Worm (Caenorhabditis elegans): Measurements from ENCODE around the gene Y67D8C.9.

Gene Y67D8C.9

ce11 chrIV:3029882-3030281 lies 56.8 kb downstream of the Y67D8C.9 start:
- TF ChIP-seq nhr-90 (tag; optimal IDR thresholded peaks at IDR 0.05): no peak
- TF ChIP-seq hsf-1 (GFP tag; IDR thresholded peaks at IDR 0.05): no peak
- TF ChIP-seq F57C9.4 (tag; optimal IDR thresholded peaks at IDR 0.05): no peak
- no peak for TF ChIP-seq C17E4.6 (GFP tag; IDR thresholded peaks at IDR 0.05)
- no peak for TF ChIP-seq F57A8.1 (GFP tag; optimal IDR thresholded peaks at IDR 0.05)
- 0 out of 2 replicates have a peak, but pooled peaks have one; percentile 18 for TF ChIP-seq ztf-6 (GFP tag; IDR thresholded peaks at IDR 0.05)
- peak; percentile 53 for TF ChIP-seq zfh-2 (GFP tag; conservative IDR thresholded peaks at IDR 0.05)
- TF ChIP-seq hmg-1.2 (GFP tag; IDR thresholded peaks at IDR 0.05): peak; percentile 33; the same call in 1 of the 2 replicates
- TF ChIP-seq egl-18 (GFP tag; IDR thresholded peaks at IDR 0.05): no peak
- TF ChIP-seq F23B12.7 (tag; optimal IDR thresholded peaks at IDR 0.05; ENCODE audit: insufficient read depth): no peak
- TF ChIP-seq die-1 (tag; optimal IDR thresholded peaks at IDR 0.05): no peak

ce11 chrIV:3028842-3029241 lies 57.9 kb downstream of the Y67D8C.9 start, which contains the start of gene ndnf-1:
TSS of gene ndnf-1 (minus strand) at chrIV:3028942.
- TF ChIP-seq lsl-1 (GFP tag; optimal IDR thresholded peaks at IDR 0.05): no peak
- no peak for TF ChIP-seq Y53F4B.3 (GFP tag; IDR thresholded peaks at IDR 0.05)
- no peak for TF ChIP-seq die-1 (tag; optimal IDR thresholded peaks at IDR 0.05)
- TF ChIP-seq snpc-3.4 (tag; optimal IDR thresholded peaks at IDR 0.05): no peak
- no peak for TF ChIP-seq nfya-2 (GFP tag; IDR thresholded peaks at IDR 0.05)
- TF ChIP-seq cebp-1 (GFP tag; IDR thresholded peaks at IDR 0.05): no peak
- TF ChIP-seq cebp-1 (tag; optimal IDR thresholded peaks at IDR 0.05): no peak
- no peak for TF ChIP-seq hlh-26 (GFP tag; conservative IDR thresholded peaks at IDR 0.05)
- TF ChIP-seq dpl-1 (GFP tag; optimal IDR thresholded peaks at IDR 0.05): no peak
- TF ChIP-seq mxl-1 (tag; optimal IDR thresholded peaks at IDR 0.05): no peak
- no peak for TF ChIP-seq ceh-91 (GFP tag; IDR thresholded peaks at IDR 0.05)
